Worm (Caenorhabditis elegans): Measurements from ENCODE around the gene msp-81.

msp-81 gene

ce11 chrIV:9802711-9803110 lies 33.5 kb downstream of the msp-81 start, which contains the start of gene fat-3:
TSS of gene fat-3 (plus strand) at chrIV:9803023.
- no peak for TF ChIP-seq ztf-11 (tag; optimal IDR thresholded peaks at IDR 0.05)
- peak; percentile 30 for TF ChIP-seq C34F6.9 (tag; optimal IDR thresholded peaks at IDR 0.05)
- TF ChIP-seq crh-2 (tag; optimal IDR thresholded peaks at IDR 0.05): peak; percentile 33
- peak; percentile 62 for TF ChIP-seq sma-9 (GFP tag; optimal IDR thresholded peaks at IDR 0.05)
- no peak for TF ChIP-seq sma-9 (tag; optimal IDR thresholded peaks at IDR 0.05)
- TF ChIP-seq sma-3 (GFP tag; optimal IDR thresholded peaks at IDR 0.05): no peak
- TF ChIP-seq ztf-1 (GFP tag; conservative IDR thresholded peaks at IDR 0.05): no peak
- no peak for TF ChIP-seq ceh-82 (tag; optimal IDR thresholded peaks at IDR 0.05)
- peak; percentile 72 for TF ChIP-seq fos-1 (tag; optimal IDR thresholded peaks at IDR 0.05)
- TF ChIP-seq F13H6.1 (tag; optimal IDR thresholded peaks at IDR 0.05): peak; percentile 1
- TF ChIP-seq nhr-77 (tag; optimal IDR thresholded peaks at IDR 0.05): no peak
- TF ChIP-seq blmp-1 (tag; optimal IDR thresholded peaks at IDR 0.05; ENCODE audit: insufficient read depth): peak; percentile 91
- TF ChIP-seq lsy-2 (tag; optimal IDR thresholded peaks at IDR 0.05): peak in 1 of 2 experiments; percentile 24

- peak; percentile 91 for TF ChIP-seq fos-1 (tag; optimal IDR thresholded peaks at IDR 0.05)
- TF ChIP-seq sma-3 (GFP tag; optimal IDR thresholded peaks at IDR 0.05): peak; percentile 24
- TF ChIP-seq crh-2 (tag; optimal IDR thresholded peaks at IDR 0.05): peak; percentile 78
- TF ChIP-seq sma-9 (GFP tag; optimal IDR thresholded peaks at IDR 0.05): peak; percentile 83
- no peak for TF ChIP-seq sma-9 (tag; optimal IDR thresholded peaks at IDR 0.05)
- TF ChIP-seq nhr-25 (tag; optimal IDR thresholded peaks at IDR 0.05): no peak
- TF ChIP-seq nhr-129 (tag; optimal IDR thresholded peaks at IDR 0.05): peak; percentile 21
- peak; percentile 25 for TF ChIP-seq F13H6.1 (tag; optimal IDR thresholded peaks at IDR 0.05)
- TF ChIP-seq nhr-21 (tag; optimal IDR thresholded peaks at IDR 0.05): no peak
- peak; percentile 48 for TF ChIP-seq gmeb-1 (tag; optimal IDR thresholded peaks at IDR 0.05)
- peak; percentile 34 for TF ChIP-seq blmp-1 (tag; optimal IDR thresholded peaks at IDR 0.05; ENCODE audit: insufficient read depth)
- no peak for TF ChIP-seq C34F6.9 (tag; optimal IDR thresholded peaks at IDR 0.05)
Measured at ce11 chrIV:9801418-9801817, 34.8 kb downstream of the msp-81 start.

- TF ChIP-seq snpc-4 (tag; optimal IDR thresholded peaks at IDR 0.05) (no peak), nhr-12 (tag; optimal IDR thresholded peaks at IDR 0.05) (no peak), sma-9 (GFP tag; optimal IDR thresholded peaks at IDR 0.05) (peak; percentile 14), sma-9 (tag; optimal IDR thresholded peaks at IDR 0.05) (no peak)
Measured at ce11 chrIV:9799664-9800063, 36.6 kb downstream of the msp-81 start.

- TF ChIP-seq nhr-10 (tag; optimal IDR thresholded peaks at IDR 0.05): no peak
- no peak for TF ChIP-seq sem-4 (tag; optimal IDR thresholded peaks at IDR 0.05)
- no peak for TF ChIP-seq nhr-11 (tag; optimal IDR thresholded peaks at IDR 0.05)
- no peak for TF ChIP-seq nhr-12 (tag; optimal IDR thresholded peaks at IDR 0.05)
- TF ChIP-seq peb-1 (tag; optimal IDR thresholded peaks at IDR 0.05): no peak
- TF ChIP-seq nhr-25 (tag; optimal IDR thresholded peaks at IDR 0.05): no peak
- TF ChIP-seq dmd-4 (tag; optimal IDR thresholded peaks at IDR 0.05): no peak
Measured at ce11 chrIV:9799129-9799528, 37.1 kb downstream of the msp-81 start, which contains the start of gene fat-4. TSS of gene fat-4 (plus strand) at chrIV:9799429.

- TF ChIP-seq nhr-77 (tag; optimal IDR thresholded peaks at IDR 0.05): no peak
- TF ChIP-seq sma-9 (GFP tag; optimal IDR thresholded peaks at IDR 0.05): peak; percentile 17
- TF ChIP-seq sma-9 (tag; optimal IDR thresholded peaks at IDR 0.05): no peak
- peak; percentile 17 for TF ChIP-seq C34F6.9 (tag; optimal IDR thresholded peaks at IDR 0.05)
- TF ChIP-seq aly-2 (tag; optimal IDR thresholded peaks at IDR 0.05): no peak
- TF ChIP-seq peb-1 (tag; optimal IDR thresholded peaks at IDR 0.05): no peak
- no peak for TF ChIP-seq lin-11 (tag; optimal IDR thresholded peaks at IDR 0.05)
- no peak for TF ChIP-seq blmp-1 (tag; optimal IDR thresholded peaks at IDR 0.05; ENCODE audit: insufficient read depth)
- TF ChIP-seq sem-4 (tag; optimal IDR thresholded peaks at IDR 0.05): no peak
- TF ChIP-seq crh-2 (tag; optimal IDR thresholded peaks at IDR 0.05): no peak
- TF ChIP-seq ztf-11 (tag; optimal IDR thresholded peaks at IDR 0.05): no peak
- TF ChIP-seq Y55F3AM.14 (GFP tag; optimal IDR thresholded peaks at IDR 0.05): no peak
Measured at ce11 chrIV:9798307-9798706, 37.9 kb downstream of the msp-81 start.

- peak; percentile 51 for TF ChIP-seq fos-1 (tag; optimal IDR thresholded peaks at IDR 0.05)
- peak; percentile 33 for TF ChIP-seq sma-9 (GFP tag; optimal IDR thresholded peaks at IDR 0.05)
- no peak for TF ChIP-seq sma-9 (tag; optimal IDR thresholded peaks at IDR 0.05)
- no peak for TF ChIP-seq ZK546.5 (tag; optimal IDR thresholded peaks at IDR 0.05)
- TF ChIP-seq nhr-237 (tag; optimal IDR thresholded peaks at IDR 0.05): no peak
- no peak for TF ChIP-seq lin-13 (GFP tag; optimal IDR thresholded peaks at IDR 0.05)
- peak; percentile 12 for TF ChIP-seq F13H6.1 (tag; optimal IDR thresholded peaks at IDR 0.05)
- TF ChIP-seq lsy-2 (tag; optimal IDR thresholded peaks at IDR 0.05): peak in 1 of 2 experiments; percentile 22
- no peak for TF ChIP-seq ztf-4 (tag; optimal IDR thresholded peaks at IDR 0.05)
- TF ChIP-seq snpc-4 (tag; optimal IDR thresholded peaks at IDR 0.05): no peak
- no peak for TF ChIP-seq nhr-12 (tag; optimal IDR thresholded peaks at IDR 0.05)
- TF ChIP-seq C34F6.9 (tag; optimal IDR thresholded peaks at IDR 0.05): peak; percentile 8
- TF ChIP-seq nhr-129 (tag; optimal IDR thresholded peaks at IDR 0.05): no peak
Measured at ce11 chrIV:9797304-9798003, 38.8 kb downstream of the msp-81 start, which contains the start of gene T13F2.2. TSS of gene T13F2.2 (minus strand) at chrIV:9797354.

Measured in whole organism, L2 larva.